Worm (Caenorhabditis elegans) whole organism, young adult: ENCODE results near the gene C36C5.15.

Experiments
- F33H1.4 ChIP-seq: fragments of 200-800 bp; sonication (Bioruptor generic); IDR thresholded peaks from 2 replicates; pipeline ENCODE4 v1.3.6; 2022; ENCODE audit warnings: missing genetic modification reagents, missing genetic modification characterization, missing compliant biosample characterization
- F39B2.1 ChIP-seq: fragments of 200-800 bp; sonication (Bioruptor generic); IDR thresholded peaks from 2 replicates; pipeline ENCODE4 v1.3.6; 2022; ENCODE audit warnings: missing genetic modification reagents, missing genetic modification characterization, missing compliant biosample characterization
- F55B11.4 ChIP-seq: sonication (generic microtip); optimal IDR thresholded peaks from 2 replicates; lab custom pipeline; 2016; ENCODE audit warnings: missing compliant biosample characterization, missing genetic modification characterization, borderline replicate concordance; ENCODE audit not compliant: insufficient read depth
- K12H6.12 ChIP-seq: fragments of 200-800 bp; sonication (Bioruptor generic); optimal IDR thresholded peaks from 2 replicates; lab custom pipeline; 2018; ENCODE audit warnings: mild to moderate bottlenecking, missing genetic modification characterization, missing compliant biosample characterization
- T07F8.4 ChIP-seq: sonication (generic microtip); optimal IDR thresholded peaks from 2 replicates; lab custom pipeline; 2016; ENCODE audit warnings: mild to moderate bottlenecking, missing genetic modification characterization, moderate library complexity, missing compliant biosample characterization
- Y53G8AR.9 ChIP-seq: fragments of 200-800 bp; sonication (Bioruptor generic); conservative IDR thresholded peaks from 2 replicates; pipeline ENCODE4 v1.3.6; 2022; ENCODE audit warnings: missing genetic modification reagents, missing genetic modification characterization, missing compliant biosample characterization
- Y67H2A.10 ChIP-seq: fragments of 200-800 bp; sonication (Bioruptor generic); conservative IDR thresholded peaks from 2 replicates; pipeline ENCODE4 v1.3.6; 2022; ENCODE audit warnings: missing genetic modification reagents, missing genetic modification characterization, missing compliant biosample characterization
- Y95B8A.8 ChIP-seq: fragments of 200-800 bp; sonication (Bioruptor generic); IDR thresholded peaks from 2 replicates; pipeline ENCODE4 v1.3.6; 2022; ENCODE audit warnings: missing genetic modification reagents, missing genetic modification characterization, missing compliant biosample characterization
- akir-1 ChIP-seq: fragments of 200-800 bp; sonication (Bioruptor generic); optimal IDR thresholded peaks from 2 replicates; lab custom pipeline; 2018; ENCODE audit warnings: mild to moderate bottlenecking, missing genetic modification characterization, moderate library complexity, missing compliant biosample characterization
- ama-1 ChIP-seq, 3 experiments: fragments of 150-350 bp in 1 of 3; sonication (generic microtip) in 2 of 3; optimal IDR thresholded peaks; 2 replicates each; lab custom pipeline; 2014 to 2018; ENCODE audit warnings: missing biosample characterization in 2 of 3, missing genetic modification characterization in 2 of 3, missing genetic modification reagents in 2 of 3
- aptf-2 ChIP-seq: fragments of 200-800 bp; sonication (Bioruptor generic); conservative IDR thresholded peaks from 2 replicates; pipeline ENCODE4 v1.3.6; 2022; ENCODE audit warnings: missing genetic modification reagents, missing genetic modification characterization, missing compliant biosample characterization
- aptf-3 ChIP-seq: fragments of 200-800 bp; sonication (Bioruptor generic); IDR thresholded peaks from 2 replicates; pipeline ENCODE4 v1.3.6; 2022; ENCODE audit warnings: missing genetic modification characterization, missing compliant biosample characterization
- atf-7 ChIP-seq: sonication (generic microtip); optimal IDR thresholded peaks from 2 replicates; lab custom pipeline; 2017; ENCODE audit warnings: mild to moderate bottlenecking, missing genetic modification characterization, missing compliant biosample characterization
- athp-1 ChIP-seq: sonication (generic microtip); optimal IDR thresholded peaks from 2 replicates; lab custom pipeline; 2017; ENCODE audit warnings: mild to moderate bottlenecking, missing genetic modification characterization, missing compliant biosample characterization
- attf-3 ChIP-seq: fragments of 200-800 bp; sonication (Bioruptor generic); conservative IDR thresholded peaks from 2 replicates; pipeline ENCODE4 v1.3.6; 2022; ENCODE audit warnings: missing genetic modification reagents, missing genetic modification characterization, missing compliant biosample characterization
- ceh-40 ChIP-seq: fragments of 200-800 bp; sonication (Bioruptor generic); IDR thresholded peaks from 2 replicates; pipeline ENCODE4 v1.3.6; 2022; ENCODE audit warnings: missing genetic modification characterization, missing compliant biosample characterization
- ceh-79 ChIP-seq: sonication (generic microtip); optimal IDR thresholded peaks from 2 replicates; lab custom pipeline; 2017; ENCODE audit warnings: mild to moderate bottlenecking, missing genetic modification characterization, missing compliant biosample characterization
- chd-7 ChIP-seq: sonication (generic microtip); optimal IDR thresholded peaks from 2 replicates; lab custom pipeline; 2016; ENCODE audit warnings: mild to moderate bottlenecking, missing genetic modification characterization, moderate library complexity, missing compliant biosample characterization
- efl-1 ChIP-seq: fragments of 150-350 bp; optimal IDR thresholded peaks from 2 replicates; lab custom pipeline; 2014; ENCODE audit warnings: missing biosample characterization, missing genetic modification reagents, missing genetic modification characterization
- egl-44 ChIP-seq: fragments of 200-800 bp; sonication (Bioruptor generic); IDR thresholded peaks from 2 replicates; pipeline ENCODE4 v1.3.6; 2022; ENCODE audit warnings: missing genetic modification reagents, missing genetic modification characterization, missing compliant biosample characterization
- fkh-3 ChIP-seq: sonication (generic microtip); optimal IDR thresholded peaks from 2 replicates; lab custom pipeline; 2016; ENCODE audit warnings: mild to moderate bottlenecking, missing genetic modification characterization, missing compliant biosample characterization
- gei-17 ChIP-seq: fragments of 200-800 bp; sonication (Bioruptor generic); optimal IDR thresholded peaks from 2 replicates; lab custom pipeline; 2018; ENCODE audit warnings: mild to moderate bottlenecking, missing genetic modification characterization, missing compliant biosample characterization
- him-1 ChIP-seq: sonication (generic microtip); optimal IDR thresholded peaks from 2 replicates; lab custom pipeline; 2016; ENCODE audit warnings: missing genotype, missing genetic modification reagents, missing genetic modification characterization, missing compliant biosample characterization
- hlh-26 ChIP-seq: fragments of 200-800 bp; sonication (Bioruptor generic); conservative IDR thresholded peaks from 2 replicates; pipeline ENCODE4 v1.3.6; 2022; ENCODE audit warnings: missing genetic modification reagents, missing genetic modification characterization, missing compliant biosample characterization
- hmg-20 ChIP-seq: fragments of 200-800 bp; sonication (Bioruptor generic); IDR thresholded peaks from 2 replicates; pipeline ENCODE4 v1.3.6; 2022; ENCODE audit warnings: missing genetic modification reagents, missing genetic modification characterization, missing compliant biosample characterization
- let-607 ChIP-seq, 2 experiments: fragments of 200-800 bp in 1 of 2; sonication (Bioruptor generic) in 1 of 2; sonication (generic microtip) in 1 of 2; optimal IDR thresholded peaks; 2 replicates each; lab custom pipeline; 2016 to 2018; ENCODE audit warnings: mild to moderate bottlenecking in 2 of 2, missing compliant biosample characterization in 2 of 2, missing genetic modification characterization in 2 of 2, moderate library complexity in 2 of 2, missing genotype in 1 of 2
- lin-26 ChIP-seq: fragments of 200-800 bp; sonication (Bioruptor generic); IDR thresholded peaks from 2 replicates; pipeline ENCODE4 v1.3.6; 2022; ENCODE audit warnings: missing genetic modification reagents, missing genetic modification characterization, missing compliant biosample characterization
- lin-35 ChIP-seq, 3 experiments: fragments of 150-350 bp in 2 of 3; sonication (generic microtip) in 1 of 3; optimal IDR thresholded peaks; 2 replicates each; lab custom pipeline; 2014 to 2018; ENCODE audit warnings: missing biosample characterization in 3 of 3, missing genetic modification characterization in 3 of 3, missing genetic modification reagents in 3 of 3
- lin-40 ChIP-seq: sonication (generic microtip); optimal IDR thresholded peaks from 2 replicates; lab custom pipeline; 2016; ENCODE audit warnings: missing genetic modification characterization, mild to moderate bottlenecking, missing compliant biosample characterization, missing genotype, missing genetic modification reagents
- lin-54 ChIP-seq: fragments of 200-800 bp; sonication (Bioruptor generic); optimal IDR thresholded peaks from 2 replicates; lab custom pipeline; 2018; ENCODE audit warnings: mild to moderate bottlenecking, missing genetic modification characterization, missing compliant biosample characterization
- lsy-27 ChIP-seq: sonication (generic microtip); optimal IDR thresholded peaks from 2 replicates; lab custom pipeline; 2017; ENCODE audit warnings: missing genetic modification characterization, mild to moderate bottlenecking, missing compliant biosample characterization, antibody characterized with exemption, missing genotype, borderline replicate concordance; ENCODE audit not compliant: insufficient read depth
- mcd-1 ChIP-seq: fragments of 200-800 bp; sonication (Bioruptor generic); IDR thresholded peaks from 2 replicates; pipeline ENCODE4 v1.3.6; 2022; ENCODE audit warnings: missing genetic modification reagents, missing genetic modification characterization, missing compliant biosample characterization
- mxl-1 ChIP-seq: sonication (generic microtip); optimal IDR thresholded peaks from 2 replicates; lab custom pipeline; 2016; ENCODE audit warnings: missing genetic modification characterization, missing compliant biosample characterization
- nhr-120 ChIP-seq: fragments of 200-800 bp; sonication (Bioruptor generic); IDR thresholded peaks from 2 replicates; pipeline ENCODE4 v1.3.6; 2022; ENCODE audit warnings: missing genetic modification characterization, missing compliant biosample characterization
- nhr-179 ChIP-seq: sonication (generic microtip); optimal IDR thresholded peaks from 2 replicates; lab custom pipeline; 2016; ENCODE audit warnings: mild to moderate bottlenecking, missing genetic modification characterization, missing compliant biosample characterization
- pbrm-1 ChIP-seq: fragments of 200-800 bp; sonication (Bioruptor generic); IDR thresholded peaks from 2 replicates; pipeline ENCODE4 v1.3.6; 2022; ENCODE audit warnings: missing genetic modification reagents, missing genetic modification characterization, missing compliant biosample characterization
- pha-4 ChIP-seq: fragments of 150-350 bp; sonication (generic microtip); optimal IDR thresholded peaks from 2 replicates; lab custom pipeline; 2014; ENCODE audit warnings: missing biosample characterization, missing genetic modification reagents, missing genetic modification characterization
- rpc-1 ChIP-seq, 2 experiments: fragments of 150-350 bp in 1 of 2; sonication (generic microtip) in 1 of 2; optimal IDR thresholded peaks; 2 replicates each; lab custom pipeline; 2014 to 2018; ENCODE audit warnings: missing biosample characterization in 1 of 2, missing genetic modification characterization in 1 of 2, missing genetic modification reagents in 1 of 2, missing genotype in 1 of 2
- sdz-38 ChIP-seq: sonication (generic microtip); optimal IDR thresholded peaks from 2 replicates; lab custom pipeline; 2016; ENCODE audit warnings: missing genotype, missing genetic modification characterization, missing compliant biosample characterization
- snpc-1.1 ChIP-seq: sonication (generic microtip); optimal IDR thresholded peaks from 2 replicates; lab custom pipeline; 2017; ENCODE audit warnings: missing genetic modification characterization, mild to moderate bottlenecking, missing compliant biosample characterization, antibody characterized with exemption, moderate library complexity, missing genotype, missing genetic modification reagents; ENCODE audit not compliant: insufficient read depth
- snpc-1.3 ChIP-seq: sonication (generic microtip); optimal IDR thresholded peaks from 2 replicates; lab custom pipeline; 2017; ENCODE audit warnings: missing genetic modification characterization, mild to moderate bottlenecking, missing compliant biosample characterization, antibody characterized with exemption, moderate library complexity, missing genotype, missing genetic modification reagents; ENCODE audit not compliant: insufficient read depth
- sptf-2 ChIP-seq: fragments of 200-800 bp; sonication (Bioruptor generic); optimal IDR thresholded peaks from 2 replicates; lab custom pipeline; 2018; ENCODE audit warnings: mild to moderate bottlenecking, missing genetic modification characterization, missing compliant biosample characterization
- xnd-1 ChIP-seq: sonication (generic microtip); optimal IDR thresholded peaks from 2 replicates; lab custom pipeline; 2016; ENCODE audit warnings: missing genotype, missing genetic modification reagents, missing genetic modification characterization, missing compliant biosample characterization
- ztf-25 ChIP-seq: fragments of 200-800 bp; sonication (Bioruptor generic); IDR thresholded peaks from 2 replicates; pipeline ENCODE4 v1.3.6; 2022; ENCODE audit warnings: missing genetic modification reagents, missing genetic modification characterization, missing compliant biosample characterization
- ztf-26 ChIP-seq: sonication (generic microtip); optimal IDR thresholded peaks from 2 replicates; lab custom pipeline; 2017; ENCODE audit warnings: missing genetic modification characterization, missing compliant biosample characterization

The C36C5.15 gene

DNA sequence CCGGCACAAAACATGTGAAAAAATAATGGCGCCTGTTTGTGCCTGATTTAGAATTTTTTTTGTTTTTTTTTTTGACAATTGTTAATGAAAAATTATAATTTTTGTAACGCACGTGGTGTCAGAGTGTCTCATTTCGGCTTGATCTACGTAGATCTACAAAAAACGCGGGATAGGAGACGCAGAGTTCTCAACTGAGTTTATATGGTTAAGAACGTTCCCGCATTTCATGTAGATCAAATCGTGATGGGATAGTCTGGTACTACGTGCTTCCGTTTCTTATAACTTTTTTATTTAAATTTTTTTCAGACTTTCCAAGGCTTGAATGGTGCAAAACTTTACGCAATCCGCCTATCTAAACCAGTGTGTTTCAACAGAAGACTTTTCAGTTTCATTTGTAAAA, 39.7 kb downstream of the C36C5.15 start, which contains the start of gene tat-6:
tat-6 (plus strand) TSS at position 301 of the 400 bp plus-strand sequence.
- no peak for TF ChIP-seq athp-1 (tag; lab: Kevin White, UChicago)
- no peak for TF ChIP-seq him-1 (tag; lab: Kevin White, UChicago)
- no peak for TF ChIP-seq F55B11.4 (tag; lab: Kevin White, UChicago)
- no peak for TF ChIP-seq T07F8.4 (tag; lab: Kevin White, UChicago)
- TF ChIP-seq nhr-179 (tag; lab: Kevin White, UChicago), result no peak
- no peak for TF ChIP-seq hlh-26 (GFP tag; lab: Robert Waterston, UW)
- TF ChIP-seq pbrm-1, result no peak
- no peak for TF ChIP-seq lin-35 (GFP tag; optimal IDR thresholded peaks at IDR 0.05; lab: Kevin White, UChicago)
- TF ChIP-seq K12H6.12 (tag; lab: Kevin White, UChicago), result no peak
- no peak for TF ChIP-seq akir-1 (GFP tag; lab: Kevin White, UChicago)
- TF ChIP-seq F39B2.1 (GFP tag; lab: Robert Waterston, UW), result no peak
- TF ChIP-seq Y67H2A.10 (GFP tag; lab: Robert Waterston, UW), result no peak
- TF ChIP-seq ceh-40 (GFP tag; lab: Robert Waterston, UW), result no peak
- no peak for TF ChIP-seq pha-4 (tag; lab: Kevin White, UChicago)
- TF ChIP-seq snpc-1.3, result no peak
- TF ChIP-seq ama-1 (optimal IDR thresholded peaks at IDR 0.05; lab: Kevin White, UChicago), result no peak
- no peak for TF ChIP-seq ama-1 (GFP tag; optimal IDR thresholded peaks at IDR 0.05; lab: Kevin White, UChicago)
- TF ChIP-seq sdz-38 (tag; lab: Kevin White, UChicago), result no peak
- TF ChIP-seq ztf-26, result no peak
- no peak for TF ChIP-seq chd-7

DNA sequence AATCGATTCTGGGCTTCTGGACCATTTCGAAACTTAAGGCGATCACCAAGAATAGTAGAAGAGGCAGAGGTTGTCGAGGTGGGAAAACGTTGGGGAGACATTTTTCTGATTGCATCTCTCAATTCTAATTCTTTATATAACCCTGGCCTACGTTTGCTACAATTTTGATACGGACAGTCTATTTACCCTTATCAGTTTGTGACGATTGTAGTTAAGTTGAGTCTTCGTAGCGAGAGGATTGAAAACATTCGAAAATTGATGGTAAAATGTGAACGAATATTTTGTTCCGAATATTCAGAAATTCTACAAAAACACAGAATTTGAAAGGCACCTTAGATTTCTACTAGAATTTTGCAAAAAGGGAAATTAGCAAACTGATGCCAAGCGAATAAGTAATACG, 40.9 kb downstream of the C36C5.15 start, which contains the start of gene Y73C8C.10:
Y73C8C.10 (minus strand) TSS at position 101 of the 400 bp plus-strand sequence.
- no peak for TF ChIP-seq Y53G8AR.9
- TF ChIP-seq aptf-3 (GFP tag; lab: Robert Waterston, UW), result no peak
- TF ChIP-seq fkh-3 (tag; lab: Kevin White, UChicago), result no peak
- no peak for TF ChIP-seq snpc-1.3
- TF ChIP-seq lin-54, result no peak
- no peak for TF ChIP-seq lsy-27 (tag; lab: Kevin White, UChicago)
- TF ChIP-seq ceh-79, result no peak
- TF ChIP-seq T07F8.4 (tag; lab: Kevin White, UChicago), result no peak
- no peak for TF ChIP-seq egl-44 (GFP tag; lab: Robert Waterston, UW)
- no peak for TF ChIP-seq lin-26
- TF ChIP-seq Y95B8A.8 (GFP tag; lab: Robert Waterston, UW), result no peak
- TF ChIP-seq snpc-1.1 (tag; lab: Kevin White, UChicago), result no peak
- TF ChIP-seq pbrm-1, result no peak
- TF ChIP-seq efl-1 (GFP tag; lab: Kevin White, UChicago), result no peak
- TF ChIP-seq ztf-25, result no peak
- no peak for TF ChIP-seq mcd-1
- no peak for TF ChIP-seq nhr-120 (GFP tag; lab: Robert Waterston, UW)
- TF ChIP-seq sptf-2 (GFP tag; lab: Kevin White, UChicago), result no peak
- TF ChIP-seq xnd-1 (tag; lab: Kevin White, UChicago), result no peak
- TF ChIP-seq, all 124 proteins: peak for 0

DNA sequence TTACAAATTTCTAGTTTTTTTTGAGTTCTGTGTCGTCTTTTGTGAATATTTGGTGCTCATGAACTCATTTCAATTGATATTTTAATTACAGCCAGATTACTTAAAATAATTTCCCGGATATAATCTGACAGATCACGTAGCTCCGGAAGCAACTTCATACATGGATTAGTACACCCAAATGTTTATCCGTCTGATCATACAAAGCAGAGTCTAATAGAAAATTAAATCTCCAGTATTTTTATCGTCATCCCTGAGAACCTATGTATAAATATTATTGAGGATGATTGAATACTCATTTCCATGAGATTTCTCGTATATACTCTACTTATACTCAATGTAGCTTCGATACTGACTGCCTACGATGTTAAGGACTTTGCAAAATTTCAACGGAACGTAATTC, 43.6 kb downstream of the C36C5.15 start, which contains the start of gene Y73C8C.12:
Y73C8C.12 (plus strand) TSS at position 301 of the 400 bp plus-strand sequence.
- no peak for TF ChIP-seq atf-7 (tag; lab: Kevin White, UChicago)
- no peak for TF ChIP-seq akir-1 (GFP tag; lab: Kevin White, UChicago)
- TF ChIP-seq gei-17 (GFP tag; lab: Kevin White, UChicago), result no peak
- TF ChIP-seq rpc-1 (optimal IDR thresholded peaks at IDR 0.05; lab: Kevin White, UChicago), result no peak
- no peak for TF ChIP-seq rpc-1 (tag; optimal IDR thresholded peaks at IDR 0.05; lab: Kevin White, UChicago)
- TF ChIP-seq him-1 (tag; lab: Kevin White, UChicago), result no peak
- TF ChIP-seq hmg-20 (GFP tag; lab: Robert Waterston, UW), result no peak
- TF ChIP-seq aptf-2 (GFP tag; lab: Robert Waterston, UW), result no peak
- no peak for TF ChIP-seq nhr-179 (tag; lab: Kevin White, UChicago)
- TF ChIP-seq let-607 (tag; optimal IDR thresholded peaks at IDR 0.05; lab: Kevin White, UChicago), result no peak
- TF ChIP-seq lin-40 (tag; lab: Kevin White, UChicago), result no peak
- TF ChIP-seq mxl-1 (tag; lab: Kevin White, UChicago), result no peak
- TF ChIP-seq attf-3 (GFP tag; lab: Robert Waterston, UW), result no peak
- no peak for TF ChIP-seq athp-1 (tag; lab: Kevin White, UChicago)
- no peak for TF ChIP-seq egl-44 (GFP tag; lab: Robert Waterston, UW)
- no peak for TF ChIP-seq ztf-26
- no peak for TF ChIP-seq F33H1.4
- TF ChIP-seq ama-1 (optimal IDR thresholded peaks at IDR 0.05; lab: Kevin White, UChicago), result no peak
- TF ChIP-seq ama-1 (GFP tag; optimal IDR thresholded peaks at IDR 0.05; lab: Kevin White, UChicago), result no peak
- no peak for TF ChIP-seq Y95B8A.8 (GFP tag; lab: Robert Waterston, UW)
